Worm (Caenorhabditis elegans) whole organism, mixed stage, embryonic: ENCODE results near the gene Y81B9A.4.

Experiments used
- M03D4.4 ChIP-seq: sonication (generic microtip); optimal IDR thresholded peaks from 2 replicates; lab custom pipeline; 2017; ENCODE audit warnings: mild to moderate bottlenecking, missing genetic modification characterization, missing compliant biosample characterization
- bed-3 ChIP-seq: fragments of 200-800 bp; sonication (Bioruptor generic); optimal IDR thresholded peaks from 3 replicates; lab custom pipeline; 2018; ENCODE audit warnings: mild to moderate bottlenecking, missing genetic modification characterization, moderate library complexity, missing compliant biosample characterization
- blmp-1 ChIP-seq: fragments of 150-350 bp; optimal IDR thresholded peaks from 2 replicates; lab custom pipeline; 2014; ENCODE audit warnings: missing biosample characterization, missing genetic modification characterization
- ceh-39 ChIP-seq: fragments of 150-350 bp; optimal IDR thresholded peaks from 2 replicates; lab custom pipeline; 2014; ENCODE audit warnings: missing biosample characterization, missing genetic modification characterization
- ceh-43 ChIP-seq: fragments of 200-800 bp; sonication (Bioruptor generic); optimal IDR thresholded peaks from 2 replicates; lab custom pipeline; 2018; ENCODE audit warnings: mild to moderate bottlenecking, missing genetic modification characterization, moderate library complexity, missing compliant biosample characterization
- ceh-83 ChIP-seq: fragments of 200-800 bp; sonication (Bioruptor generic); optimal IDR thresholded peaks from 2 replicates; lab custom pipeline; 2018; ENCODE audit warnings: mild to moderate bottlenecking, missing genetic modification characterization, missing compliant biosample characterization
- ces-1 ChIP-seq: fragments of 150-350 bp; optimal IDR thresholded peaks from 2 replicates; lab custom pipeline; 2014; ENCODE audit warnings: missing biosample characterization, missing genetic modification reagents, missing genetic modification characterization
- cnd-1 ChIP-seq: fragments of 200-800 bp; sonication (Bioruptor generic); optimal IDR thresholded peaks from 2 replicates; lab custom pipeline; 2018; ENCODE audit warnings: mild to moderate bottlenecking, missing genetic modification characterization, missing compliant biosample characterization
- elt-3 ChIP-seq: fragments of 150-350 bp; optimal IDR thresholded peaks from 2 replicates; lab custom pipeline; 2014; ENCODE audit warnings: missing biosample characterization, missing genetic modification characterization
- flh-1 ChIP-seq: fragments of 200-800 bp; sonication (Bioruptor generic); optimal IDR thresholded peaks from 2 replicates; lab custom pipeline; 2018; ENCODE audit warnings: mild to moderate bottlenecking, missing genetic modification characterization, moderate library complexity, missing compliant biosample characterization
- ham-2 ChIP-seq: fragments of 200-800 bp; sonication (Bioruptor generic); optimal IDR thresholded peaks from 2 replicates; lab custom pipeline; 2018; ENCODE audit warnings: mild to moderate bottlenecking, missing genetic modification characterization, missing compliant biosample characterization
- hlh-1 ChIP-seq: fragments of 150-350 bp; optimal IDR thresholded peaks from 2 replicates; lab custom pipeline; 2014; ENCODE audit warnings: missing biosample characterization, missing genetic modification reagents, missing genetic modification characterization
- lin-32 ChIP-seq: fragments of 200-800 bp; sonication (Bioruptor generic); optimal IDR thresholded peaks from 2 replicates; lab custom pipeline; 2018; ENCODE audit warnings: mild to moderate bottlenecking, missing genetic modification characterization, missing compliant biosample characterization
- lsy-2 ChIP-seq: fragments of 150-350 bp; optimal IDR thresholded peaks from 2 replicates; lab custom pipeline; 2014; ENCODE audit warnings: missing biosample characterization, missing genetic modification characterization
- mab-5 ChIP-seq: fragments of 150-350 bp; optimal IDR thresholded peaks from 2 replicates; lab custom pipeline; 2014; ENCODE audit warnings: missing biosample characterization, missing genetic modification characterization
- mep-1 ChIP-seq: fragments of 150-350 bp; optimal IDR thresholded peaks from 2 replicates; lab custom pipeline; 2017; ENCODE audit warnings: missing biosample characterization, missing genetic modification reagents, missing genetic modification characterization, inconsistent platforms
- mls-2 ChIP-seq: sonication (generic microtip); optimal IDR thresholded peaks from 2 replicates; lab custom pipeline; 2016; ENCODE audit warnings: mild to moderate bottlenecking, missing genetic modification characterization, moderate library complexity, missing compliant biosample characterization
- nhr-12 ChIP-seq: fragments of 150-350 bp; optimal IDR thresholded peaks from 2 replicates; lab custom pipeline; 2014; ENCODE audit warnings: missing biosample characterization, missing genetic modification characterization
- nhr-2 ChIP-seq: fragments of 150-350 bp; optimal IDR thresholded peaks from 2 replicates; lab custom pipeline; 2014; ENCODE audit warnings: missing biosample characterization, missing genetic modification characterization
- nhr-237 ChIP-seq: fragments of 150-350 bp; optimal IDR thresholded peaks from 2 replicates; lab custom pipeline; 2014; ENCODE audit warnings: missing biosample characterization, missing genetic modification characterization
- nhr-28 ChIP-seq: fragments of 150-350 bp; optimal IDR thresholded peaks from 2 replicates; lab custom pipeline; 2014; ENCODE audit warnings: missing biosample characterization, missing genetic modification characterization
- nhr-76 ChIP-seq: sonication (generic microtip); optimal IDR thresholded peaks from 2 replicates; lab custom pipeline; 2017; ENCODE audit warnings: missing biosample characterization, missing genetic modification characterization
- pha-4 ChIP-seq: fragments of 150-350 bp; optimal IDR thresholded peaks from 2 replicates; lab custom pipeline; 2018; ENCODE audit warnings: missing biosample characterization, missing genetic modification reagents, missing genetic modification characterization
- sem-2 ChIP-seq: fragments of 200-800 bp; sonication (Bioruptor generic); optimal IDR thresholded peaks from 2 replicates; lab custom pipeline; 2018; ENCODE audit warnings: mild to moderate bottlenecking, missing genetic modification characterization, missing compliant biosample characterization
- snpc-4 ChIP-seq: fragments of 150-350 bp; optimal IDR thresholded peaks from 2 replicates; lab custom pipeline; 2014; ENCODE audit warnings: missing biosample characterization, missing genetic modification characterization
- tbx-8 ChIP-seq: fragments of 200-800 bp; sonication (Bioruptor generic); optimal IDR thresholded peaks from 2 replicates; lab custom pipeline; 2018; ENCODE audit warnings: mild to moderate bottlenecking, missing genetic modification characterization, moderate library complexity, missing compliant biosample characterization
- unc-39 ChIP-seq: fragments of 150-350 bp; optimal IDR thresholded peaks from 2 replicates; lab custom pipeline; 2014; ENCODE audit warnings: missing biosample characterization, missing genetic modification characterization
- unc-62 ChIP-seq: fragments of 150-350 bp; optimal IDR thresholded peaks from 2 replicates; lab custom pipeline; 2014; ENCODE audit warnings: missing biosample characterization, missing genetic modification reagents, missing genetic modification characterization
- ztf-11 ChIP-seq: fragments of 150-350 bp; optimal IDR thresholded peaks from 2 replicates; lab custom pipeline; 2014; ENCODE audit warnings: missing biosample characterization, missing genetic modification characterization

The Y81B9A.4 gene

DNA sequence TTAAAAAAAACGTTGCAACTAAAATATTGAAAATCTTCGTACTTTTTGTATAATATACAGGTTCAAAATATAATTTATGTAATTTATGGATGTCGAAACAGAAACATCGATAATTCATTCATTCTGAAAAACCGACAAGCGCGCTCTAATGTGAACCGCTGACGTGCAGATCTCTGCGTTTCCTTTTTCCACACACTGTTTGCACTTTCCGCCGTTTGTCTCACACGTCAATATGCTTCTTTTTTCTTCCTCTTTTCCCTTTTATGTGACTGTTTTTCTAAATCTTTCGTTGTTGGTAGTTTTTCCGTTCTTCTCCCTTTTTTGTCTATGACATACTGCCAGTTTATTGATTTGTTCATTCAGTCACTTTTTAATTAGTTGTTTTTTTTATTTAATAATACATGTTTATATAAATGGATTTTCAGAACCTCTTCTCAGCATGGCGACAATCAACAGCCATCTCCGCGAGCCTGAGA is 30.4 kb downstream of the Y81B9A.4 start, which contains the start of gene tmbi-4:
tmbi-4 (plus strand) TSS at position 426 of the 476 bp plus-strand sequence.
- TF ChIP-seq lsy-2 (tag; lab: Kevin White, UChicago) (no peak), nhr-2 (tag; lab: Kevin White, UChicago) (no peak), ceh-83 (no peak), mep-1 (tag; lab: Kevin White, UChicago) (peak; percentile 26), pha-4 (tag; lab: Kevin White, UChicago) (no peak), ham-2 (GFP tag; lab: Kevin White, UChicago) (no peak), bed-3 (GFP tag; lab: Kevin White, UChicago) (no peak), nhr-76 (no peak), ceh-43 (no peak), elt-3 (tag; lab: Kevin White, UChicago) (no peak), hlh-1 (tag; lab: Kevin White, UChicago) (peak; percentile 59), ces-1 (GFP tag; lab: Kevin White, UChicago) (peak; percentile 44), tbx-8 (no peak), unc-39 (tag; lab: Kevin White, UChicago) (no peak), ceh-39 (tag; lab: Kevin White, UChicago) (peak; percentile 44), cnd-1 (tag; lab: Kevin White, UChicago) (no peak), mab-5 (tag; lab: Kevin White, UChicago) (no peak)

DNA sequence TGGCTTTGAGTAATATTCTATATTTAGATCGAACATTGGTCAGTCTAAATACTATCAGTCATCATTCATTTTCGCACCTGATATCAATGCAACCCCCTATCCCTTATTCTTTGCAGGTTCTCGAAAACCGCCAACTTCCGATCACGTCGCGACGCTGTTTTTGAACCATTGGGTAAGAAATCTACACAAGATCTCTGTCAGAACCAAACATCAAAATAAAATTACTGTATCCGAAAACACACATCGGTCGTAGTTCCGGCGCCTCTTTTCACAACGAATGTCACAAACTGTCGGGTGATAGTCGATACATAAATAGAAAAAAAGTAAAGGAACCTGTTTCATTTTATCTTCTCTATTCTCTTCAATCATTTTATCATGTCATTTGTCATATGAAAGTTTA is 33.8 kb downstream of the Y81B9A.4 start:
- TF ChIP-seq ces-1 (GFP tag; lab: Kevin White, UChicago), result no peak
- TF ChIP-seq flh-1 (GFP tag; lab: Kevin White, UChicago), result no peak
- TF ChIP-seq cnd-1 (tag; lab: Kevin White, UChicago), result no peak
- TF ChIP-seq nhr-2 (tag; lab: Kevin White, UChicago), result no peak
- TF ChIP-seq pha-4 (tag; lab: Kevin White, UChicago), result no peak
- TF ChIP-seq unc-62 (GFP tag; lab: Kevin White, UChicago), result no peak

DNA sequence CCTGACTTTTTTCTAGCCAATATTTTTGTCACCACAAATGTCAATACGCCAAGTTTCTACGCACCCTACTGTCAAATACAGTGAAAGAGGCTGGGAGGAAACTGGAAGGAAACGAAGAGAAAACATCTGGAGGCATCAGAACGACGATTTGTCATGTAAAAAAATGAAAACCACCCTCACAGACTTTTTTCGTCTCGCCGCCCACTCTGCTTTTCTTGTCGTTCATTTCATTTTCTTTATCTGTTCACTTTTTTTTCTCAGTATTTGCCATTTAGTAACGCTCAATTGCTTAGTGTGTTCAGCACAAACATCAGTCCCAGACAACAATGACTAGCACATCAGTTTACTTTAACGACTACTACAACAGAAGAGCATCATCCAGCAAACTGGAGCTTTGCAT is 34.9 kb downstream of the Y81B9A.4 start, which contains the start of gene B0563.5:
B0563.5 (plus strand) TSS at position 301 of the 400 bp plus-strand sequence.
- TF ChIP-seq blmp-1 (tag; lab: Kevin White, UChicago) (no peak), ceh-43 (no peak), mls-2 (no peak), elt-3 (tag; lab: Kevin White, UChicago) (no peak), unc-39 (tag; lab: Kevin White, UChicago) (no peak), nhr-2 (tag; lab: Kevin White, UChicago) (no peak), tbx-8 (no peak), mep-1 (tag; lab: Kevin White, UChicago) (no peak)

DNA sequence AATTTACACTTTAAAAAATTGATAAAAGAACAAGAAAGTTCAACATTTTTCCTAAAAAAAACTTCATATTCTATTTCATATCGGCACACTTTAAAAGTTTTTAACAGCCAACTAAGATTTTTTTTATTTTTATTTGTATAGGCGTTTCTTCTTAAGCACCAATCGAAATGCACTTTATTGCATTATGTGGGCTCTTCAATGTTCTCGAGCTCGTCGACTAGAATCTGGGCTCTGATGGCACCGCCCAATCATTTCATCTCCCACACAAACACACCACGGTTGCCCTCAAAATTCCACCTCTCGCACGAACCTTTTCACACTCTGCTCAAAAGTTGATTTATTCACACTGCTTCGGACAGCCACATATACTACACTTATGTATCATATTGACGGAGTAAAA is 43.3 kb downstream of the Y81B9A.4 start, which contains the start of gene B0563.6:
B0563.6 (plus strand) TSS at position 301 of the 400 bp plus-strand sequence.
- TF ChIP-seq sem-2 (GFP tag; lab: Kevin White, UChicago) (no peak), bed-3 (GFP tag; lab: Kevin White, UChicago) (no peak), blmp-1 (tag; lab: Kevin White, UChicago) (no peak), tbx-8 (no peak), nhr-12 (tag; lab: Kevin White, UChicago) (no peak), nhr-237 (tag; lab: Kevin White, UChicago) (no peak), elt-3 (tag; lab: Kevin White, UChicago) (no peak), lin-32 (GFP tag; lab: Kevin White, UChicago) (no peak), ztf-11 (tag; lab: Kevin White, UChicago) (no peak), nhr-2 (tag; lab: Kevin White, UChicago) (no peak), mls-2 (no peak), ceh-39 (tag; lab: Kevin White, UChicago) (no peak), mab-5 (tag; lab: Kevin White, UChicago) (no peak), M03D4.4 (tag; lab: Kevin White, UChicago) (no peak), nhr-28 (tag; lab: Kevin White, UChicago) (no peak), ces-1 (GFP tag; lab: Kevin White, UChicago) (no peak), snpc-4 (no peak), unc-62 (GFP tag; lab: Kevin White, UChicago) (no peak)
